Worm (Caenorhabditis elegans): ENCODE measurements around the gene B0222.1.

DNA sequence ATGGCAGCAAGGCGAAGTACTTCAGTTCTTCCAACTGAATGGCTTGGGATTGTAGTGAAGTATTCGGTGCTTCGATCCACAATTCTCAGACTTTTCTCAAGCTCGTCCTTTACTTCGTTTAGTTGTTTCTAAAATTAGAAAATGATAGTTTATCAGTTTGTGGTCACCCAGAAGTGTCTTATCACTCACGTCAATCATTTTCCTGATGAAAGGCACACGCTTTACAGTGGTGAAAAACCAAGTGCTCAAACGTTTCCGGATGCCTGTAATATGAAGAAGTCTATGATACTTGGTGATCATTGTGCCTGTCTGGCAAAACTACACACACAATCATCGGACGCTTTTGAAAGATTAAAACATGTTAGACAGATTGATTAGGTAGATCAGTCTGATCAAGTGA lies 12.1 kb downstream of the B0222.1 start:
- TF ChIP-seq unc-55 (GFP tag; optimal IDR thresholded peaks at IDR 0.05) (no peak), lin-13 (GFP tag; optimal IDR thresholded peaks at IDR 0.05) (no peak), blmp-1 (tag; optimal IDR thresholded peaks at IDR 0.05; ENCODE audit: insufficient read depth) (no peak)
